Fruit fly (Drosophila melanogaster) S2 (cell line): ENCODE results near the gene larp.

ENCODE experiments used
- CG8478 ChIP-seq: fragments of >200 bp; optimal IDR thresholded peaks from 2 replicates; lab custom pipeline; 2018
- CTCF ChIP-seq, 2 experiments: fragments of >200 bp; optimal IDR thresholded peaks; 2 replicates each; lab custom pipeline; 2018

DNA sequence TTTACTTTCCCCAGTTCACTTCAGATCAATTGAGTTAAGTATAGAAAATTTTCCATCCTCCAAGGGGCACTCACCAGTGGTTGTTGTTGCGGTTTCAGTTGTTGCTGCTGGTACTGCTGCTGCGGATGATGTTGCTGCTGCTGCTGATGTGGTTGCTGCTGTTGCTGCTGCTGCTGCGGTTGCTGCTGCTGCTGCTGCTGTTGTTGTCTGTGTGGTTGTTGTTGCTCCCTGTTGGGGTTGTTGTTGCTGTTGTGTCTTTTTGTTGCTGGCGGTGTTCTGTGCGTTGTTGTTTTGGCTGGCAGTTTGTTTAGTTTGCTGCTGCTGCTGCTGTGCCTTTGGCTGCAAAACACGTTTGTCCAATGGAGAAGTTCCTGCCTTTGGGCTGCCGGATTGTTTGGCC, 10.8 kb downstream of the larp start:
- TF ChIP-seq CG8478 (lab: Kevin White, UChicago) (no peak), CTCF (optimal IDR thresholded peaks at IDR 0.05; lab: Kevin White, UChicago) (no peak)
